Fruit fly (Drosophila melanogaster): ENCODE data around the gene CG12118.

The CG12118 gene

DNA sequence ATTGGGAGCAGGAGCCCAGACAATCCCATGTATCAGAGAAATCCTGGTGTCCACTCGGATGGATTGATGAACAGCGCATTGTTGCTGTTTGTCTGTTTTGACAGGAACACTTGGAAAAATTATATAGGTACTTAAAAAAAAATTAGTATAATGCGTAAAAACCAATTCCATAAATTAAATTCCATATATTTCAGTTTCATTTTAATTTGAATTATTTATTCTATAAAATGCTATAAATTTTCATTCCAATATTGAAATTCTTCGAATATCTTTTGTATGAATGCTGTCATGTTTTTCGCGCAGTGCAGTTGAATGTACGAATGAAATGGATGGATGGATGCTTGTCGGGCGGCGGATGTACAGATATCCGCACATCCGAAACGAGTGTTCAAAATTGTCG is 14.6 kb upstream of the CG12118 start, which contains the start of gene SmydA-9:
Gene SmydA-9, minus strand, starts transcription at position 101 of the 400 bp plus-strand sequence.
- TF ChIP-seq CG8159 (tag; optimal IDR thresholded peaks at IDR 0.05) (no peak), CG10348 (GFP tag; IDR thresholded peaks at IDR 0.05) (no peak), CG4496 (GFP tag; IDR thresholded peaks at IDR 0.05) (0 out of 3 replicates have a peak, but pooled peaks have one; percentile 12), gl (tag; optimal IDR thresholded peaks at IDR 0.05) (no peak)

DNA sequence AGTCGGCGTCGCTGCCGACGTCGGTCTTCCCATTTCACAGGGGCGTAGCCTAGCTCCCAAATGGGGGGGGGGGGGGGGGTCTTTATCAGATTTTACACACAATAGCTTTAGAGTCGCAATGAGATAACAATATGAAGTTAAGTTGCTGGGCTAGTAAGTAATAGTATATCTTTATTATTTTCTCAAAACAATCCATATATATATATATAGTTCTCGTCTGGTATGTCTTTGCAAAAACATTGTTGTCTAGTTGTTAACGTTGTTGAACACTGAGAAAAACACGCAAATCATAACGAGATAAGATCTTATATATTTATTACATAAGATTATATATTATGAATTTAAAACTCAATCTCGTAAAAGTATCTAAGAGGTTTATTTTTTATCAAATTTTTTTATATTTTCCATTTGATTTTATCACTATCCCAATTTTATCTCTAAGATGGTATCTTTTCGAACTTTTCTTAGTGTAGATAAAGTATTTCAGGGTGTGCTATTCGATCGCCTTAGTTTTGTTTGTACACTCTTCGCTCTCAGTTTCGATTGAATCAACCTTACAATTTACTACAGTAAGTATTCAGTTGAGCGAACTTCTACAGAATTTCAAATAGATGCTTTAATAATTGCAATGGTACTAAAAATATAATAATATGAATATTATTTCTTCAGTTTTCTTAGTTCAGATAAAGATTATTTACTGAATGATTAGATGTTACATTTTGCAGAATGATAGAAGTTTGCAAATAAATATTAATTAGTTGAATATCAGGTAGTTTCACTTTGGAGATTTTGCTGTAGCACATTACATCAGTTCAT is 5.9 kb upstream of the CG12118 start:
- TF ChIP-seq EcR (GFP tag; optimal IDR thresholded peaks at IDR 0.05) (no peak), CG32121 (GFP tag; IDR thresholded peaks at IDR 0.05) (peak; percentile 82), CG14655 (GFP tag; optimal IDR thresholded peaks at IDR 0.05) (peak; percentile 67), rn (GFP tag; IDR thresholded peaks at IDR 0.05) (peak; percentile 55; the same call in 1 of the 2 replicates), CG17806 (tag; optimal IDR thresholded peaks at IDR 0.05) (peak; percentile 49), CG34367 (tag; optimal IDR thresholded peaks at IDR 0.05) (peak; percentile 33), D1 (tag; optimal IDR thresholded peaks at IDR 0.05) (no peak), CG13204 (GFP tag; optimal IDR thresholded peaks at IDR 0.05) (no peak), CG4496 (GFP tag; IDR thresholded peaks at IDR 0.05) (peak; percentile 87), CG15710 (tag; optimal IDR thresholded peaks at IDR 0.05) (peak; percentile 58), CG8301 (tag; optimal IDR thresholded peaks at IDR 0.05) (peak; percentile 6), Pif1A (GFP tag; optimal IDR thresholded peaks at IDR 0.05) (no peak), Pif1B (GFP tag; optimal IDR thresholded peaks at IDR 0.05) (peak; percentile 4), CG12605 (GFP tag; IDR thresholded peaks at IDR 0.05) (peak; percentile 77), fd96Ca (GFP tag; IDR thresholded peaks at IDR 0.05) (peak; percentile 91), CG8159 (tag; optimal IDR thresholded peaks at IDR 0.05) (peak; percentile 52), Snoo (tag; optimal IDR thresholded peaks at IDR 0.05) (no peak), Ets98B (GFP tag; IDR thresholded peaks at IDR 0.05) (peak; percentile 91), CG9948 (tag; optimal IDR thresholded peaks at IDR 0.05) (peak; percentile 51), gl (tag; optimal IDR thresholded peaks at IDR 0.05) (no peak), CG10348 (GFP tag; IDR thresholded peaks at IDR 0.05) (peak; percentile 62)

- no peak for TF ChIP-seq CG9948 (tag; optimal IDR thresholded peaks at IDR 0.05)
Measured at dm6 chrX:9201080-9201479, 4.9 kb upstream of the CG12118 start.

DNA sequence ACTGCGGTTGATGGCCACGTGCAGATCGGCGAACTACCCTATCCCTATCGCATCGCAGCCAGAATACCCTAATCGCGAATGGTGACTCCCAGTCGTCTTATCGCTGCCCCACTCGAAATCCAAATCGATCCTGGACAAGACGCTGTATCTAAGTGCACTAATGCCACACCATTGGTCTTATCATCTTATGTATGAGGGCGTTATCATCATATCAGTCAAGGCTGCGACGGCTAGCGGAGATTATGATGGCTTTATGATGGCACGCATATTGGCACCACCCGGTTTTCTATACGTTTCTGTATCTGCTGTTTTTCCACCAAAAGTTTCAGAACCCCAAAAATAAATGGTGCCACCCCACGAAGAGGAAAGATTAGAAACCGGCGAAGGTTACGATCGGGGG is 4.0 kb upstream of the CG12118 start:
- TF ChIP-seq rn (GFP tag; IDR thresholded peaks at IDR 0.05), result no peak

DNA sequence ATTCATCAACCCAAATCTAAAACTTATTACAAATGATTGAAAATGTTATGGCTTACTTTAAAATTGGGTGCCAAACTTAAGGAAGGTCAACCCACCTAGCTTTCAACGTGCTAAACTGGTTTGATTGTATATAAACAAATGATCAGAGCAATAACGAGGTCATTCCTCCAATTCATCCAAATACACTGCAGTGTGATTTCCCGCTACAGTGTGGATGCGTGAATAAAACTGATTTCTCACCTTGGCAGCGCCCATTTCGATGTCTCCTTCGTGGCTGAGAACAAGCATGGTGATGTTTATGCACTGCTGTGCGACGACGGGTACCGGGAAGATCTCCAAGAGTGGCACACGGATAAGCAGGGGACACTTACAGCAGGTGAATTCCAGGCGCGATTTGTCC is 903 bp downstream of the CG12118 start:
- TF ChIP-seq CG14655 (GFP tag; optimal IDR thresholded peaks at IDR 0.05) (no peak), CG15710 (tag; optimal IDR thresholded peaks at IDR 0.05) (no peak), Pif1A (GFP tag; optimal IDR thresholded peaks at IDR 0.05) (no peak), CG4496 (GFP tag; IDR thresholded peaks at IDR 0.05) (no peak), CG17806 (tag; optimal IDR thresholded peaks at IDR 0.05) (no peak), Ets98B (GFP tag; IDR thresholded peaks at IDR 0.05) (no peak), rn (GFP tag; IDR thresholded peaks at IDR 0.05) (no peak), gl (tag; optimal IDR thresholded peaks at IDR 0.05) (no peak)

DNA sequence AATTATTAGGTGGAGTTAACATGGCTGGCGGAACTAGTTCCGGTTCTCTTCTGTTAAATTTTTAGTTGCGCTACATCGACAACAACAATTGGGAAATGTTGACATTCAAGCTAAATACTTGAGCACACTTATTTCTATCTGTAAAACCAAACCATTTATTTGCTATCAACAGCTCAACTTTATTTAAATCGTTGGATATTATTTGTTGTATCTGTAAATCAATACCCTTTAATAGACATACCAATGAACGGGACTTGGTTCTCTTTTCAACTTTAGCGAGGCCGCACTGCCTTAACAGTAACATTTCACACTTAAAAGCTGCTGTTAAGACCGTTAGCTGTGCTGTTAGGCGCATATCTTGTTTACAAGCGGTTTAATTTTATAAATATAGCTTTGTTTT is 2.6 kb downstream of the CG12118 start, which contains the start of gene CG12106:
Gene CG12106, plus strand, starts transcription at position 295 of the 400 bp plus-strand sequence.
- TF ChIP-seq CG12605 (GFP tag; IDR thresholded peaks at IDR 0.05) (no peak), CG34367 (tag; optimal IDR thresholded peaks at IDR 0.05) (peak; percentile 26), Snoo (tag; optimal IDR thresholded peaks at IDR 0.05) (peak; percentile 23), Pif1A (GFP tag; optimal IDR thresholded peaks at IDR 0.05) (no peak), gl (tag; optimal IDR thresholded peaks at IDR 0.05) (no peak), Ets98B (GFP tag; IDR thresholded peaks at IDR 0.05) (no peak), CG15710 (tag; optimal IDR thresholded peaks at IDR 0.05) (peak; percentile 54), CG4496 (GFP tag; IDR thresholded peaks at IDR 0.05) (peak; percentile 56; the same call in 1 of the 3 replicates), Pif1B (GFP tag; optimal IDR thresholded peaks at IDR 0.05) (no peak), EcR (GFP tag; optimal IDR thresholded peaks at IDR 0.05) (no peak), D1 (tag; optimal IDR thresholded peaks at IDR 0.05) (no peak), fd96Ca (GFP tag; IDR thresholded peaks at IDR 0.05) (no peak), CG8301 (tag; optimal IDR thresholded peaks at IDR 0.05) (peak; percentile 53), CG9948 (tag; optimal IDR thresholded peaks at IDR 0.05) (peak; percentile 25), CG17806 (tag; optimal IDR thresholded peaks at IDR 0.05) (peak; percentile 40), CG10348 (GFP tag; IDR thresholded peaks at IDR 0.05) (peak; percentile 21; the same call in 1 of the 2 replicates), CG32121 (GFP tag; IDR thresholded peaks at IDR 0.05) (peak; percentile 27; the same call in 1 of the 2 replicates), rn (GFP tag; IDR thresholded peaks at IDR 0.05) (0 out of 2 replicates have a peak, but pooled peaks have one; percentile 20), CG13204 (GFP tag; optimal IDR thresholded peaks at IDR 0.05) (no peak), CG8159 (tag; optimal IDR thresholded peaks at IDR 0.05) (no peak), CG14655 (GFP tag; optimal IDR thresholded peaks at IDR 0.05) (no peak)

All from whole organism, pupa.